Fruit fly (Drosophila melanogaster): ENCODE results near the gene wake.

The wake gene

DNA sequence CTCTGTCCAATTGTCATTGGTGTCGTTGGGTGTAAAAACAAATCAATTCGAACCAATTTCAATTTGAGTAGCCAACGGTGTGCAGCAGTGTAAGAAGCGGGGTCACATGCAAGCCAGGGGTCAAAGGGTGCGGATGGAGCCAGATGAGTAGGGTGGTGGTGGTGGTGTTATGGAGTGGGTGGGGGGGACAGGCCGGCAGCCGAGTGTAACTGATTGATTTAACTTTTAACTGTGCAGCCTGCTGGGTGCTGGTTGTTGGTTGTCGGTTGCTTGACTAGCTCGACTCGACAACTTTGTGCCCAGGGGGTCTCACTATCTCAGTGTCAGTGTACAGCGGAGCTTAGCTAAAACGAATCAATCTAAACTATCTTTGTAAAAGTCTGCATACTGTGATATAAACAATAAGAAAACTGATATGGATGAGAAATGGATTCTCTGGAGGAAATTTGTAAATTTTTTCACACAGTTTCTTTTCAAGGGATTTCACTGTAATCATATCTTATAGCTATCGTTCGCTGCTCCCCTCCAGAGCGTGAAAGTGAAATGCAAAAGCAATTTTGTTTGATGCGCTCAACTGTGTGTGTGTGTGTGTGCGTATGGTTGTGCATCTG, 42.2 kb upstream of the wake start (continued):
- TF ChIP-seq grn (GFP tag; optimal IDR thresholded peaks at IDR 0.05) (no peak), CG8281 (tag; optimal IDR thresholded peaks at IDR 0.05) (peak; percentile 10), Atf3 (GFP tag; optimal IDR thresholded peaks at IDR 0.05) (peak; percentile 29), CG10209 (GFP tag; optimal IDR thresholded peaks at IDR 0.05) (peak; percentile 55), CG32772 (GFP tag; IDR thresholded peaks at IDR 0.05) (peak; percentile 84), CG3281 (GFP tag; optimal IDR thresholded peaks at IDR 0.05) (no peak), sna (GFP tag; IDR thresholded peaks at IDR 0.05; ENCODE audit: partially characterized antibody) (no peak), fd102C (GFP tag; optimal IDR thresholded peaks at IDR 0.05) (no peak), dmrt11E (tag; optimal IDR thresholded peaks at IDR 0.05) (peak; percentile 71), otp (GFP tag; IDR thresholded peaks at IDR 0.05) (peak; percentile 84), NK7.1 (GFP tag; optimal IDR thresholded peaks at IDR 0.05) (peak; percentile 12), CG7357 (GFP tag; IDR thresholded peaks at IDR 0.05) (peak; percentile 34; the same call in 1 of the 3 replicates), CG2712 (tag; optimal IDR thresholded peaks at IDR 0.05) (peak; percentile 81), CG4707 (GFP tag; optimal IDR thresholded peaks at IDR 0.05) (peak; percentile 71), Ravus (GFP tag; IDR thresholded peaks at IDR 0.05) (0 out of 2 replicates have a peak, but pooled peaks have one; percentile 14), CG8924 (tag; optimal IDR thresholded peaks at IDR 0.05) (peak; percentile 69), CG1602 (GFP tag; optimal IDR thresholded peaks at IDR 0.05) (peak; percentile 56), CG4404 (GFP tag; IDR thresholded peaks at IDR 0.05) (peak; percentile 50; the same call in 1 of the 2 replicates), Mes4 (GFP tag; optimal IDR thresholded peaks at IDR 0.05) (peak; percentile 54), Camta (GFP tag; optimal IDR thresholded peaks at IDR 0.05) (peak; percentile 67), onecut (GFP tag; IDR thresholded peaks at IDR 0.05) (peak; percentile 68), Trl (optimal IDR thresholded peaks at IDR 0.05) (no peak), Trl (GFP tag; optimal IDR thresholded peaks at IDR 0.05) (peak; percentile 57), CG6854 (GFP tag; optimal IDR thresholded peaks at IDR 0.05) (no peak), Tbp (GFP tag; optimal IDR thresholded peaks at IDR 0.05) (no peak), Elba2 (GFP tag; optimal IDR thresholded peaks at IDR 0.05) (no peak), pb (GFP tag; optimal IDR thresholded peaks at IDR 0.05) (peak; percentile 53), p53 (GFP tag; optimal IDR thresholded peaks at IDR 0.05) (peak; percentile 24), Poxn (GFP tag; IDR thresholded peaks at IDR 0.05) (no peak), mam (GFP tag; optimal IDR thresholded peaks at IDR 0.05) (peak; percentile 73), Hmr (GFP tag; optimal IDR thresholded peaks at IDR 0.05) (peak; percentile 23), scrt (GFP tag; optimal IDR thresholded peaks at IDR 0.05) (no peak), unc-4 (GFP tag; IDR thresholded peaks at IDR 0.05; ENCODE audit: partially characterized antibody) (no peak), nmo (GFP tag; optimal IDR thresholded peaks at IDR 0.05) (peak; percentile 79), Doc2 (GFP tag; IDR thresholded peaks at IDR 0.05) (peak; percentile 46; the same call in 1 of the 2 replicates), dmrt99B (tag; optimal IDR thresholded peaks at IDR 0.05) (no peak), CG31365 (tag; optimal IDR thresholded peaks at IDR 0.05) (peak; percentile 10), pzg (GFP tag; optimal IDR thresholded peaks at IDR 0.05) (no peak), Meics (GFP tag; optimal IDR thresholded peaks at IDR 0.05) (peak; percentile 37), CG4730 (GFP tag; IDR thresholded peaks at IDR 0.05) (peak; percentile 59), Oaz (GFP tag; IDR thresholded peaks at IDR 0.05) (no peak; the same call in 1 of the 2 replicates), wek (GFP tag; optimal IDR thresholded peaks at IDR 0.05) (peak; percentile 33), crc (GFP tag; optimal IDR thresholded peaks at IDR 0.05) (peak; percentile 61), lilli (GFP tag; optimal IDR thresholded peaks at IDR 0.05) (peak; percentile 55), CG2120 (GFP tag; optimal IDR thresholded peaks at IDR 0.05) (peak; percentile 49), ATbp (GFP tag; optimal IDR thresholded peaks at IDR 0.05) (peak; percentile 87), CG30403 (GFP tag; optimal IDR thresholded peaks at IDR 0.05) (peak; percentile 73), sim (GFP tag; IDR thresholded peaks at IDR 0.05) (peak; percentile 54; the same call in 1 of the 2 replicates), Aef1 (GFP tag; IDR thresholded peaks at IDR 0.05) (peak; percentile 72), CG10366 (GFP tag; IDR thresholded peaks at IDR 0.05) (peak; percentile 75), tna (GFP tag; IDR thresholded peaks at IDR 0.05; ENCODE audit: partially characterized antibody) (no peak)
